Fruit fly (Drosophila melanogaster) whole organism, pupa: ENCODE data around the gene CCT6.

Source experiments
- CG10348 ChIP-seq: fragments of 200-800 bp; sonication (Bioruptor generic); IDR thresholded peaks from 2 replicates; pipeline ENCODE4 v1.3.6; 2022; ENCODE audit warnings: missing biosample characterization, missing genetic modification characterization
- CG12605 ChIP-seq: fragments of 200-800 bp; sonication (Bioruptor generic); IDR thresholded peaks from 2 replicates; pipeline ENCODE4 v1.3.6; 2022; ENCODE audit warnings: missing biosample characterization, missing genetic modification characterization
- CG13204 ChIP-seq: fragments of 200-800 bp; sonication (Bioruptor generic); optimal IDR thresholded peaks from 2 replicates; lab custom pipeline; 2018; ENCODE audit warnings: missing biosample characterization, mild to moderate bottlenecking, missing genetic modification characterization, moderate library complexity
- CG14655 ChIP-seq: fragments of 200-800 bp; sonication (Bioruptor generic); optimal IDR thresholded peaks from 3 replicates; lab custom pipeline; 2017; ENCODE audit warnings: mild to moderate bottlenecking, missing biosample characterization, missing genetic modification reagents, missing genetic modification characterization
- CG15710 ChIP-seq: fragments of 200-800 bp; sonication (Bioruptor generic); optimal IDR thresholded peaks from 2 replicates; lab custom pipeline; 2018; ENCODE audit warnings: missing biosample characterization, mild to moderate bottlenecking, missing genetic modification characterization, moderate library complexity
- CG17806 ChIP-seq: fragments of 200-800 bp; sonication (Bioruptor generic); optimal IDR thresholded peaks from 2 replicates; lab custom pipeline; 2018; ENCODE audit warnings: missing biosample characterization, mild to moderate bottlenecking, missing genetic modification characterization, moderate library complexity
- CG32121 ChIP-seq: fragments of 200-800 bp; sonication (Bioruptor generic); IDR thresholded peaks from 2 replicates; pipeline ENCODE4 v1.3.6; 2022; ENCODE audit warnings: missing biosample characterization, missing genetic modification characterization
- CG34367 ChIP-seq: fragments of 200-800 bp; sonication (Bioruptor generic); optimal IDR thresholded peaks from 2 replicates; lab custom pipeline; 2018; ENCODE audit warnings: missing biosample characterization, mild to moderate bottlenecking, missing genetic modification characterization
- CG4496 ChIP-seq: fragments of 200-800 bp; sonication (Bioruptor generic); IDR thresholded peaks from 3 replicates; pipeline ENCODE4 v1.3.6; 2022; ENCODE audit warnings: missing biosample characterization, missing genetic modification characterization
- CG8159 ChIP-seq: fragments of 200-800 bp; sonication (Bioruptor generic); optimal IDR thresholded peaks from 3 replicates; lab custom pipeline; 2018; ENCODE audit warnings: missing biosample characterization, mild to moderate bottlenecking, missing genetic modification characterization, moderate library complexity
- CG8301 ChIP-seq: fragments of 200-800 bp; sonication (Bioruptor generic); optimal IDR thresholded peaks from 2 replicates; lab custom pipeline; 2018; ENCODE audit warnings: missing biosample characterization, mild to moderate bottlenecking, missing genetic modification characterization
- CG9948 ChIP-seq: fragments of 200-800 bp; sonication (Bioruptor generic); optimal IDR thresholded peaks from 2 replicates; lab custom pipeline; 2018; ENCODE audit warnings: missing biosample characterization, mild to moderate bottlenecking, missing genetic modification characterization, moderate library complexity
- D1 ChIP-seq: fragments of 200-800 bp; sonication (Bioruptor generic); optimal IDR thresholded peaks from 2 replicates; lab custom pipeline; 2018; ENCODE audit warnings: missing biosample characterization, mild to moderate bottlenecking, missing genetic modification characterization, moderate library complexity
- EcR ChIP-seq: fragments of 200-800 bp; sonication (Bioruptor generic); optimal IDR thresholded peaks from 3 replicates; lab custom pipeline; 2019; ENCODE audit warnings: missing biosample characterization, missing genetic modification characterization, mild to moderate bottlenecking, moderate library complexity, missing genetic modification reagents
- Ets98B ChIP-seq: fragments of 200-800 bp; sonication (Bioruptor generic); IDR thresholded peaks from 2 replicates; pipeline ENCODE4 v1.3.6; 2022; ENCODE audit warnings: missing biosample characterization, missing genetic modification characterization
- Pif1A ChIP-seq: fragments of 200-800 bp; sonication (Bioruptor generic); optimal IDR thresholded peaks from 3 replicates; lab custom pipeline; 2016; ENCODE audit warnings: missing biosample characterization, missing genetic modification characterization
- Pif1B ChIP-seq: fragments of 200-800 bp; sonication (Bioruptor generic); optimal IDR thresholded peaks from 3 replicates; lab custom pipeline; 2016; ENCODE audit warnings: missing biosample characterization, missing genetic modification characterization
- Snoo ChIP-seq: fragments of 200-800 bp; sonication (Bioruptor generic); optimal IDR thresholded peaks from 3 replicates; lab custom pipeline; 2017; ENCODE audit warnings: missing biosample characterization, mild to moderate bottlenecking, missing genetic modification characterization, inconsistent platforms
- fd96Ca ChIP-seq: fragments of 200-800 bp; sonication (Bioruptor generic); IDR thresholded peaks from 3 replicates; pipeline ENCODE4 v1.3.6; 2022; ENCODE audit warnings: missing biosample characterization, missing genetic modification characterization
- gl ChIP-seq: fragments of 200-800 bp; sonication (Bioruptor generic); optimal IDR thresholded peaks from 2 replicates; lab custom pipeline; 2018; ENCODE audit warnings: missing biosample characterization, mild to moderate bottlenecking, missing genetic modification characterization
- rn ChIP-seq: fragments of 200-800 bp; sonication (Bioruptor generic); IDR thresholded peaks from 2 replicates; pipeline ENCODE4 v1.3.6; 2022; ENCODE audit warnings: missing biosample characterization, missing genetic modification characterization

CCT6 gene

DNA sequence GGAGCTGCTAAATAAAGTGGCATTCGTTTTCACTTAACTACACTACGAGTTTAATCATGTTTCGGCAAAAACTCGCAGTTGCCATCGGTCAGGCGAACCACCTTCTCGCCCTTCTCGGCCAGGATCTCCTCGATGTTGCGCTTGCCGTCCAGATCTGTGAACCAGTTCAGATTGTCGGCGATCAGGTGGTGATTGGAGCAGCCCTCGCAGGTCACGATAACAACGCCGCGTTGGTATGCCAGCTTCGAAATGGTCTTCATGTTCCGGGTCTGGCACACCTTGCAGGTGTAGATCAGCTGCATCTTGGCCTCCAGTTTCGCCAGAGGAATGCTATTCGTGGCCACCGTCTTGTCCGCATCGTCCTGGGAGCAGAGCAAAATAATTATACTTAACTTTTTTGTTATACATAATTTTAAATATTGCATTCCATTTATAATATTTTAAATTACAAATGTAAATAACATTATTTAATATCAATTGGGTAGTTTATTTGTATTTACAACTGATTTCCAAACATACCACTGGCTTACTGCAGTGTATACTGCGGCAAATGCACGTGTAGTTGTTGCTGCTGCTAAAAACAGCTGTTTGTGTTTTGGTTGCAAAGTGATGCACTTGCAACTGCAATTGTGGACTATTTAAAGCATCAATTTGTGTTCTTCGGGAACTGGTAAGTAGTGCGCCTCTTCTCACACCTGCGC, 13.1 kb upstream of the CCT6 start:
- no peak for TF ChIP-seq CG14655 (GFP tag; lab: Kevin White, UChicago)
- TF ChIP-seq CG4496: peak; percentile 48; the same call in 2 of the 3 replicates
- TF ChIP-seq CG10348 (GFP tag; lab: Robert Waterston, UW): no peak
- no peak for TF ChIP-seq CG9948 (tag; lab: Kevin White, UChicago)
- no peak for TF ChIP-seq Pif1B (GFP tag; lab: Kevin White, UChicago)
- TF ChIP-seq Ets98B: peak; percentile 9; the same call in 1 of the 2 replicates
- TF ChIP-seq EcR (GFP tag; lab: Kevin White, UChicago): no peak
- TF ChIP-seq gl (tag; lab: Kevin White, UChicago): no peak
- peak; percentile 21; the same call in 1 of the 2 replicates for TF ChIP-seq CG32121
- no peak for TF ChIP-seq CG15710 (tag; lab: Kevin White, UChicago)
- TF ChIP-seq Pif1A (GFP tag; lab: Kevin White, UChicago): no peak
- TF ChIP-seq CG12605: peak; percentile 52
- TF ChIP-seq rn (GFP tag; lab: Robert Waterston, UW): peak; percentile 25; the same call in 1 of the 2 replicates
- no peak for TF ChIP-seq Snoo (tag; lab: Kevin White, UChicago)
- no peak for TF ChIP-seq CG8301 (tag; lab: Kevin White, UChicago)
- TF ChIP-seq CG8159 (tag; lab: Kevin White, UChicago): no peak

DNA sequence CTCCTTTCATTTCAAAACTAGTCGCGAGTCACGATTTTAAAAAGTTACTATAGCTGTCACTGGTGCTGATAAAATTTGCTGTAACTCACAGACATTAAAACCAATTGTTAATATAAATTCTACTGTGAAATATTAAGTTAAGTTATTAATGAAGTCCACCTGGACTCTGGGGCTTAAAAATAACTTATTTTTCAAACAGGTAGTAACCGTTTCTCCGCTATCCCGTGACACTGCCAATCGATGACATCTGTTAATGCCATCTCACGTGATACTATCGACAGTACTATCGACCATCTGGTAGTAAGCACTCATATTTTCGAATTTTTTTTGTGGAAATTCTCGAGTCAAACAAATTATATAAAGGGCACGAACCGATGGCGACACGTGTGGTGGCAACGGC, 12.5 kb upstream of the CCT6 start, which contains the start of the genes CG12379 and MagR:
TSS of gene CG12379 (minus strand) at position 2 of the 400 bp plus-strand sequence.
TSS of gene MagR (plus strand) at position 276 of the 400 bp plus-strand sequence.
- TF ChIP-seq CG9948 (tag; lab: Kevin White, UChicago) (peak; percentile 28), CG8301 (tag; lab: Kevin White, UChicago) (peak; percentile 21), CG17806 (peak; percentile 0), CG15710 (tag; lab: Kevin White, UChicago) (peak; percentile 54), gl (tag; lab: Kevin White, UChicago) (no peak), CG8159 (tag; lab: Kevin White, UChicago) (peak; percentile 40), CG13204 (no peak), Snoo (tag; lab: Kevin White, UChicago) (peak; percentile 0), Ets98B (no peak), CG4496 (peak; percentile 6; the same call in 1 of the 3 replicates)

DNA sequence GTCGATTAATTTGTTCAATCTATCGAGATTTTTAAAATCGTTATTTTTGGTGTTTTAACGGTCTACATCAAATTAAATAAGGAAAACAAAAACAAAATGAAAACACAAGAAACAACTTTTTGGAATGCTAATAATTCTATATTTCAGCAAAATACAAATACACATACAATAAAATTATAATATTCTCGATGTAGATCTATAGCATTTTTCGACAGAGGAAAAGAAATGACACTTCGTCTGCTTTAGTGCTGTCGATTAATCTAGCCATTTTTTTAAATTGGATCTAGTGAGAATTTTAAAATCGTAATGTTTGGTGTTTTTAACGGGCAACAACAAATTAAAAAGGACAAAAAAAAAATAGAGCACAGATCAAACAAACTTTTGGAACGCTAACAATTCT, 9.3 kb upstream of the CCT6 start, which contains the start of gene Arp6:
TSS of gene Arp6 (minus strand) at position 11 of the 400 bp plus-strand sequence.
- TF ChIP-seq Ets98B: no peak
- no peak for TF ChIP-seq CG32121
- no peak for TF ChIP-seq gl (tag; lab: Kevin White, UChicago)
- no peak for TF ChIP-seq CG34367 (tag; lab: Kevin White, UChicago)
- no peak for TF ChIP-seq CG8301 (tag; lab: Kevin White, UChicago)
- no peak for TF ChIP-seq CG17806
- no peak for TF ChIP-seq Snoo (tag; lab: Kevin White, UChicago)
- TF ChIP-seq CG8159 (tag; lab: Kevin White, UChicago): no peak
- TF ChIP-seq Pif1A (GFP tag; lab: Kevin White, UChicago): no peak
- TF ChIP-seq CG15710 (tag; lab: Kevin White, UChicago): no peak

DNA sequence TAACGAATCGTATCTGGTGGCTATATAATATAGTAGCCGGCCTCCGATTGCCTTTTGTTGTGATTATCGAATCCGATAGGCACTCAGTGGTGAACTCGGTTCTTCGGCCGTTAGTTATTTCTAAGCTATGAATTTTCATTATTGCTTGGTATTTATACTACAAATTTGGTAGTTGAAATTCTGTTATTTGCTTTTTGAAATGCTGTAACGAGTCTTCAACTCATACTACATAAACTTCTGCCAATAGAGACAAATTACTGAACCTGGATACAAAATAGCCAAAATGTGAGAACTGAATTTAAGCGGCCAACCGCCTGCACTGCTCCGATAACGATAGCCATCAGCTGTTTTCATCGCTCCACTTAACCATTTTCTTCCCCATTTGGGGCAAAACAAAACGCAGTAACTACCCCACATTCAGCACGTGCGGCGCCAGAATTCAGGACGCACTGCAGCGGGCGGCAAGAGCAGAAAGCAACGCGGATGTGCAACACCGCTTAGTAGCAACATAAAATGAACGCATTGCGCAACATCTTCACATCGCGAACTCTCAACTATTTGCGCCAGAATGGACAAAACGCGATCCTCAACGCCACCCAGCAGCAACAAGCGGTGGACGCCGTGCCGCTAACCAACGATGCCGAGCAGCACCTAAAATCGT, 7.4 kb upstream of the CCT6 start, which contains the start of the genes CG11679 and CG8206:
TSS of gene CG11679 (minus strand) at position 65 of the 661 bp plus-strand sequence.
TSS of gene CG8206 (plus strand) at position 341 of the 661 bp plus-strand sequence.
- TF ChIP-seq gl (tag; lab: Kevin White, UChicago): no peak
- peak; percentile 1 for TF ChIP-seq EcR (GFP tag; lab: Kevin White, UChicago)
- TF ChIP-seq CG13204: no peak
- TF ChIP-seq Snoo (tag; lab: Kevin White, UChicago): peak; percentile 48
- TF ChIP-seq CG8301 (tag; lab: Kevin White, UChicago): peak; percentile 10
- TF ChIP-seq D1: no peak
- peak; percentile 33 for TF ChIP-seq CG15710 (tag; lab: Kevin White, UChicago)
- TF ChIP-seq CG8159 (tag; lab: Kevin White, UChicago): peak; percentile 47
- TF ChIP-seq CG17806: no peak
- no peak for TF ChIP-seq Ets98B
- peak; percentile 29; the same call in 1 of the 2 replicates for TF ChIP-seq CG32121
- peak; percentile 32 for TF ChIP-seq CG9948 (tag; lab: Kevin White, UChicago)
- TF ChIP-seq CG34367 (tag; lab: Kevin White, UChicago): no peak
- peak; percentile 28 for TF ChIP-seq Pif1A (GFP tag; lab: Kevin White, UChicago)
- TF ChIP-seq, all 21 proteins: peak for 8

DNA sequence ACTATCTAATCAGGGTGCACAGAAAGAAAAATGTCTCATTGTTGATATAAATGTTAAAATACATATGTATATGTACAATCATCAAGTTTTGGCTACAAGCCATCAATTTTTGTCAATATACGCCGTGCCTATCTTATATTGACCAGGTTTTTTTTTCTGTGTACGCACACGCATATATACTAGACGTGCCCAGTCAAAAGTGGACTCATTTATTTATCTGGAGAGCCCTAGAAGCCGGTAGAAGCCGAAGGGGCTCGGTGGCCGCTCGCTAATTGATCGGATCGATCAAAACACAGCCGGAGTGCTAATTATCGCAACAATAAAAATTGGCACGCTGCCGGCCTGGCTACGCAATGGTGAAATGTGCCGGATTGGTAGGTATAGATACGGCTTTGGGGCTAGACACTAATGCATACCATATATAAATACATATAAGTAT, 6.1 kb upstream of the CCT6 start:
- TF ChIP-seq CG8301 (tag; lab: Kevin White, UChicago): peak; percentile 45
- TF ChIP-seq CG12605: 0 out of 2 replicates have a peak, but pooled peaks have one; percentile 44
- TF ChIP-seq CG4496: peak; percentile 84
- peak; percentile 60 for TF ChIP-seq CG17806
- no peak for TF ChIP-seq D1
- TF ChIP-seq CG14655 (GFP tag; lab: Kevin White, UChicago): no peak
- TF ChIP-seq CG13204: no peak
- TF ChIP-seq CG8159 (tag; lab: Kevin White, UChicago): peak; percentile 38
- TF ChIP-seq rn (GFP tag; lab: Robert Waterston, UW): no peak; the same call in 1 of the 2 replicates
- peak; percentile 68 for TF ChIP-seq Ets98B
- TF ChIP-seq Pif1B (GFP tag; lab: Kevin White, UChicago): peak; percentile 56
- peak; percentile 74; the same call in 1 of the 2 replicates for TF ChIP-seq CG32121
- no peak for TF ChIP-seq CG10348 (GFP tag; lab: Robert Waterston, UW)
- TF ChIP-seq Snoo (tag; lab: Kevin White, UChicago): peak; percentile 26
- TF ChIP-seq EcR (GFP tag; lab: Kevin White, UChicago): no peak
- no peak for TF ChIP-seq CG34367 (tag; lab: Kevin White, UChicago)
- peak; percentile 45 for TF ChIP-seq Pif1A (GFP tag; lab: Kevin White, UChicago)
- peak; percentile 44 for TF ChIP-seq CG9948 (tag; lab: Kevin White, UChicago)
- TF ChIP-seq fd96Ca: peak; percentile 70; the same call in 1 of the 3 replicates
- peak; percentile 13 for TF ChIP-seq CG15710 (tag; lab: Kevin White, UChicago)
- no peak for TF ChIP-seq gl (tag; lab: Kevin White, UChicago)
